Fruit fly (Drosophila melanogaster) whole organism, embryonic: ENCODE measurements around the gene CG18302.

Source experiments
- Adf1 ChIP-seq: fragments of 200-800 bp; sonication (Bioruptor generic); IDR thresholded peaks from 2 replicates; pipeline ENCODE4 v1.3.6; 2022; ENCODE audit warnings: missing biosample characterization, missing genetic modification characterization
- Aef1 ChIP-seq: fragments of 200-800 bp; sonication (Bioruptor generic); IDR thresholded peaks from 3 replicates; pipeline ENCODE4 v1.3.6; 2022; ENCODE audit warnings: missing biosample characterization, missing genetic modification characterization
- Antp ChIP-seq: fragments of 200-800 bp; sonication (Bioruptor generic); optimal IDR thresholded peaks from 3 replicates; lab custom pipeline; 2016; ENCODE audit warnings: missing biosample characterization, missing genetic modification characterization
- Atf6 ChIP-seq: fragments of 200-800 bp; sonication (Bioruptor generic); IDR thresholded peaks from 2 replicates; pipeline ENCODE4 v1.3.6; 2022; ENCODE audit warnings: missing biosample characterization, missing genetic modification characterization
- CG10366 ChIP-seq: fragments of 200-800 bp; sonication (Bioruptor generic); IDR thresholded peaks from 2 replicates; pipeline ENCODE4 v1.3.6; 2022; ENCODE audit warnings: missing biosample characterization, missing genetic modification characterization
- CG10565 ChIP-seq: fragments of 200-800 bp; sonication (Bioruptor generic); optimal IDR thresholded peaks from 3 replicates; lab custom pipeline; 2016; ENCODE audit warnings: missing biosample characterization, mild to moderate bottlenecking, missing genetic modification characterization
- CG10654 ChIP-seq: fragments of 200-800 bp; sonication (Bioruptor generic); optimal IDR thresholded peaks from 2 replicates; lab custom pipeline; 2016; ENCODE audit warnings: missing biosample characterization, missing genetic modification characterization
- CG11456 ChIP-seq: fragments of 200-800 bp; sonication (Bioruptor generic); IDR thresholded peaks from 3 replicates; pipeline ENCODE4 v1.3.6; 2022; ENCODE audit warnings: missing biosample characterization, missing genetic modification characterization
- CG11504 ChIP-seq: fragments of 200-800 bp; sonication (Bioruptor generic); optimal IDR thresholded peaks from 3 replicates; lab custom pipeline; 2019; ENCODE audit warnings: missing biosample characterization, mild to moderate bottlenecking, missing genetic modification characterization, moderate library complexity
- CG11560 ChIP-seq: fragments of 200-800 bp; sonication (Bioruptor generic); IDR thresholded peaks from 3 replicates; pipeline ENCODE4 v1.3.6; 2022; ENCODE audit warnings: missing biosample characterization, missing genetic modification characterization
- CG12391 ChIP-seq: fragments of 200-800 bp; sonication (Bioruptor generic); optimal IDR thresholded peaks from 3 replicates; lab custom pipeline; 2018; ENCODE audit warnings: missing biosample characterization, mild to moderate bottlenecking, missing genetic modification characterization, moderate library complexity
- CG13296 ChIP-seq: fragments of 200-800 bp; sonication (Bioruptor generic); optimal IDR thresholded peaks from 3 replicates; lab custom pipeline; 2018; ENCODE audit warnings: missing biosample characterization, mild to moderate bottlenecking, missing genetic modification characterization
- CG14050 ChIP-seq: fragments of 200-800 bp; sonication (Bioruptor generic); IDR thresholded peaks from 3 replicates; pipeline ENCODE4 v1.3.6; 2022; ENCODE audit warnings: missing biosample characterization, missing genetic modification characterization
- CG15011 ChIP-seq: fragments of 200-800 bp; sonication (Bioruptor generic); optimal IDR thresholded peaks from 3 replicates; lab custom pipeline; 2018; ENCODE audit warnings: missing biosample characterization, mild to moderate bottlenecking, missing genetic modification characterization
- CG15269 ChIP-seq: fragments of 200-800 bp; sonication (Bioruptor generic); optimal IDR thresholded peaks from 2 replicates; lab custom pipeline; 2018; ENCODE audit warnings: missing biosample characterization, mild to moderate bottlenecking, missing genetic modification characterization, moderate library complexity
- CG15479 ChIP-seq: fragments of 200-800 bp; sonication (Bioruptor generic); optimal IDR thresholded peaks from 3 replicates; lab custom pipeline; 2019; ENCODE audit warnings: missing biosample characterization, mild to moderate bottlenecking, missing genetic modification characterization, moderate library complexity
- CG17186 ChIP-seq: fragments of 200-800 bp; sonication (Bioruptor generic); optimal IDR thresholded peaks from 3 replicates; lab custom pipeline; 2017; ENCODE audit warnings: missing biosample characterization, missing genetic modification reagents, missing genetic modification characterization
- CG2129 ChIP-seq: fragments of 200-800 bp; sonication (Bioruptor generic); IDR thresholded peaks from 2 replicates; pipeline ENCODE4 v1.3.6; 2022; ENCODE audit warnings: missing biosample characterization, missing genetic modification characterization; ENCODE audit not compliant: partially characterized antibody
- CG31388 ChIP-seq: fragments of 200-800 bp; sonication (Bioruptor generic); optimal IDR thresholded peaks from 2 replicates; lab custom pipeline; 2016; ENCODE audit warnings: missing biosample characterization, missing genetic modification characterization
- CG31441 ChIP-seq: fragments of 200-800 bp; sonication (Bioruptor generic); IDR thresholded peaks from 2 replicates; pipeline ENCODE4 v1.3.6; 2022; ENCODE audit warnings: missing biosample characterization, missing genetic modification characterization
- CG32767 ChIP-seq: fragments of 200-800 bp; sonication (Bioruptor generic); IDR thresholded peaks from 2 replicates; pipeline ENCODE4 v1.3.6; 2022; ENCODE audit warnings: missing biosample characterization, missing genetic modification characterization
- CG34376 ChIP-seq: fragments of 200-800 bp; sonication (Bioruptor generic); optimal IDR thresholded peaks from 2 replicates; lab custom pipeline; 2018; ENCODE audit warnings: missing biosample characterization, mild to moderate bottlenecking, missing genetic modification characterization
- CG4424 ChIP-seq: fragments of 200-800 bp; sonication (Bioruptor generic); optimal IDR thresholded peaks from 3 replicates; lab custom pipeline; 2016; ENCODE audit warnings: missing biosample characterization, missing genetic modification characterization
- CG4854 ChIP-seq: fragments of 200-800 bp; sonication (Bioruptor generic); optimal IDR thresholded peaks from 2 replicates; lab custom pipeline; 2016; ENCODE audit warnings: missing biosample characterization, missing genetic modification characterization, inconsistent platforms
- CG9876 ChIP-seq: fragments of 200-800 bp; sonication (Bioruptor generic); optimal IDR thresholded peaks from 2 replicates; lab custom pipeline; 2016; ENCODE audit warnings: missing biosample characterization, missing genetic modification characterization
- CTCF ChIP-seq: fragments of 200-800 bp; sonication (Bioruptor generic); optimal IDR thresholded peaks from 2 replicates; lab custom pipeline; 2017; ENCODE audit warnings: missing biosample characterization, mild to moderate bottlenecking, missing genetic modification characterization, moderate library complexity
- Camta ChIP-seq: fragments of 200-800 bp; sonication (Bioruptor generic); optimal IDR thresholded peaks from 2 replicates; lab custom pipeline; 2016; ENCODE audit warnings: missing biosample characterization, missing genetic modification characterization
- Chrac-16 ChIP-seq: fragments of 200-800 bp; sonication (Bioruptor generic); optimal IDR thresholded peaks from 3 replicates; lab custom pipeline; 2016; ENCODE audit warnings: missing biosample characterization, missing genetic modification characterization
- Fer1 ChIP-seq: fragments of 200-800 bp; sonication (Bioruptor generic); optimal IDR thresholded peaks from 2 replicates; lab custom pipeline; 2017; ENCODE audit warnings: missing biosample characterization, mild to moderate bottlenecking, missing genetic modification characterization
- HLHmδ ChIP-seq: fragments of 200-800 bp; sonication (Bioruptor generic); optimal IDR thresholded peaks from 2 replicates; lab custom pipeline; 2018; ENCODE audit warnings: missing biosample characterization, mild to moderate bottlenecking, missing genetic modification characterization, moderate library complexity
- MESR4 ChIP-seq: fragments of 200-800 bp; sonication (Bioruptor generic); optimal IDR thresholded peaks from 2 replicates; lab custom pipeline; 2018; ENCODE audit warnings: missing biosample characterization, mild to moderate bottlenecking, missing genetic modification characterization, moderate library complexity
- Myb ChIP-seq: fragments of 200-800 bp; sonication (Bioruptor generic); optimal IDR thresholded peaks from 2 replicates; lab custom pipeline; 2016; ENCODE audit warnings: missing biosample characterization, missing genetic modification characterization
- NC2β ChIP-seq: fragments of 200-800 bp; sonication (Bioruptor generic); optimal IDR thresholded peaks from 2 replicates; lab custom pipeline; 2016; ENCODE audit warnings: missing biosample characterization, missing genetic modification characterization
- Oaz ChIP-seq: fragments of 200-800 bp; sonication (Bioruptor generic); IDR thresholded peaks from 2 replicates; pipeline ENCODE4 v1.3.6; 2022; ENCODE audit warnings: missing biosample characterization, missing genetic modification characterization
- Oli ChIP-seq: fragments of 200-800 bp; sonication (Bioruptor generic); optimal IDR thresholded peaks from 2 replicates; lab custom pipeline; 2018; ENCODE audit warnings: missing biosample characterization, mild to moderate bottlenecking, missing genetic modification characterization, moderate library complexity
- Opbp ChIP-seq: fragments of 200-800 bp; sonication (Bioruptor generic); IDR thresholded peaks from 3 replicates; pipeline ENCODE4 v1.3.6; 2022; ENCODE audit warnings: missing biosample characterization, missing genetic modification characterization; ENCODE audit not compliant: partially characterized antibody
- Trl ChIP-seq, 3 experiments: fragments of >200 bp in 2 of 3; fragments of 200-800 bp in 1 of 3; sonication (Bioruptor generic) in 1 of 3; optimal IDR thresholded peaks; 2 replicates in 1 of 3; 3 replicates in 2 of 3; lab custom pipeline; 2016 to 2017; ENCODE audit warnings: missing biosample characterization in 1 of 3, missing genetic modification characterization in 1 of 3
- Xrp1 ChIP-seq: fragments of 200-800 bp; sonication (Bioruptor generic); IDR thresholded peaks from 2 replicates; pipeline ENCODE4 v1.3.6; 2022; ENCODE audit warnings: missing biosample characterization, missing genetic modification characterization
- dimm ChIP-seq: fragments of 200-800 bp; sonication (Bioruptor generic); IDR thresholded peaks from 2 replicates; pipeline ENCODE4 v1.3.6; 2022; ENCODE audit warnings: missing biosample characterization, missing genetic modification characterization
- eyg ChIP-seq: fragments of 200-800 bp; sonication (Bioruptor generic); optimal IDR thresholded peaks from 3 replicates; lab custom pipeline; 2016; ENCODE audit warnings: missing biosample characterization, missing genetic modification characterization
- gcm ChIP-seq: fragments of 200-800 bp; sonication (Bioruptor generic); optimal IDR thresholded peaks from 2 replicates; lab custom pipeline; 2019; ENCODE audit warnings: missing biosample characterization, mild to moderate bottlenecking, missing genetic modification characterization, moderate library complexity
- pho ChIP-seq: fragments of 200-800 bp; sonication (Bioruptor generic); optimal IDR thresholded peaks from 2 replicates; lab custom pipeline; 2016; ENCODE audit warnings: missing biosample characterization, missing genetic modification characterization
- prd ChIP-seq, 3 experiments: fragments of >200 bp in 2 of 3; fragments of 200-800 bp in 1 of 3; sonication (Bioruptor generic) in 1 of 3; optimal IDR thresholded peaks in 2 of 3; IDR thresholded peaks in 1 of 3; 2 replicates in 2 of 3; 3 replicates in 1 of 3; pipeline versions ENCODE4 v1.3.6 to Lab custom; 2017 to 2022; ENCODE audit warnings: missing biosample characterization in 1 of 3, missing genetic modification characterization in 1 of 3
- pum ChIP-seq: fragments of 200-800 bp; sonication (Bioruptor generic); optimal IDR thresholded peaks from 2 replicates; lab custom pipeline; 2016; ENCODE audit warnings: missing biosample characterization, missing genetic modification characterization
- row ChIP-seq: fragments of 200-800 bp; sonication (Bioruptor generic); IDR thresholded peaks from 3 replicates; pipeline ENCODE4 v1.3.6; 2022; ENCODE audit warnings: missing biosample characterization, missing genetic modification characterization
- sisA ChIP-seq: fragments of 200-800 bp; sonication (Bioruptor generic); IDR thresholded peaks from 2 replicates; pipeline ENCODE4 v1.3.6; 2022; ENCODE audit warnings: missing biosample characterization, missing genetic modification characterization
- stc ChIP-seq: fragments of 200-800 bp; sonication (Bioruptor generic); IDR thresholded peaks from 2 replicates; pipeline ENCODE4 v1.3.6; 2022; ENCODE audit warnings: missing biosample characterization, missing genetic modification characterization
- sug ChIP-seq: fragments of 200-800 bp; optimal IDR thresholded peaks from 2 replicates; lab custom pipeline; 2019; ENCODE audit warnings: missing biosample characterization, mild to moderate bottlenecking, missing genetic modification characterization, moderate library complexity
- ttk ChIP-seq: fragments of 200-800 bp; sonication (Bioruptor generic); IDR thresholded peaks from 2 replicates; pipeline ENCODE4 v2.1.2; 2022; ENCODE audit warnings: missing biosample characterization, missing genetic modification characterization
- usp ChIP-seq: fragments of >200 bp; optimal IDR thresholded peaks from 2 replicates; lab custom pipeline; 2017; ENCODE audit warnings: missing biosample characterization, missing genetic modification characterization

The CG18302 gene

dm6 chr2L:10516470-10517048, 17.6 kb upstream of the CG18302 start (continued):
- TF ChIP-seq eyg (GFP tag; lab: Kevin White, UChicago): no peak
- TF ChIP-seq CG32767 (GFP tag; lab: Robert Waterston, UW): peak; percentile 35
- no peak for TF ChIP-seq HLHmδ (GFP tag; lab: Kevin White, UChicago)
- TF ChIP-seq row (GFP tag; lab: Robert Waterston, UW): peak; percentile 56; the same call in 2 of the 3 replicates
- peak; percentile 27 for TF ChIP-seq CG9876 (GFP tag; lab: Kevin White, UChicago)
- TF ChIP-seq pho: peak; percentile 49
- TF ChIP-seq prd (optimal IDR thresholded peaks at IDR 0.05; lab: Kevin White, UChicago): no peak
- TF ChIP-seq prd (GFP tag; IDR thresholded peaks at IDR 0.05; lab: Robert Waterston, UW): peak; percentile 27; the same call in 1 of the 3 replicates
- TF ChIP-seq Opbp: peak; percentile 60; the same call in 2 of the 3 replicates
- peak; percentile 44 for TF ChIP-seq Camta (GFP tag; lab: Kevin White, UChicago)
- TF ChIP-seq CG4854 (GFP tag; lab: Kevin White, UChicago): peak; percentile 8
- peak; percentile 48 for TF ChIP-seq Antp (GFP tag; lab: Kevin White, UChicago)
- TF ChIP-seq CTCF (GFP tag; lab: Kevin White, UChicago): peak; percentile 40
- TF ChIP-seq CG15479 (GFP tag; lab: Kevin White, UChicago): peak; percentile 6
- TF ChIP-seq dimm: no peak
- TF ChIP-seq CG2129 (GFP tag; lab: Robert Waterston, UW): no peak
- peak; percentile 19; the same call in 2 of the 3 replicates for TF ChIP-seq CG14050
- TF ChIP-seq CG10565 (GFP tag; lab: Kevin White, UChicago): no peak
- peak; percentile 71; the same call in 1 of the 2 replicates for TF ChIP-seq Atf6 (GFP tag; lab: Robert Waterston, UW)
- TF ChIP-seq CG34376: peak; percentile 21
- TF ChIP-seq Aef1 (GFP tag; lab: Robert Waterston, UW): 0 out of 3 replicates have a peak, but pooled peaks have one; percentile 9
- TF ChIP-seq CG11456 (GFP tag; lab: Robert Waterston, UW): peak; percentile 63; the same call in 1 of the 3 replicates
- no peak for TF ChIP-seq ttk (GFP tag; lab: Robert Waterston, UW)
- peak; percentile 30; the same call in 1 of the 2 replicates for TF ChIP-seq CG10366 (GFP tag; lab: Robert Waterston, UW)
- TF ChIP-seq CG17186 (GFP tag; lab: Kevin White, UChicago): peak; percentile 19
- TF ChIP-seq NC2β (GFP tag; lab: Kevin White, UChicago): peak; percentile 1
- TF ChIP-seq Trl (optimal IDR thresholded peaks at IDR 0.05; lab: Kevin White, UChicago): no peak
- peak; percentile 20 for TF ChIP-seq Trl (GFP tag; optimal IDR thresholded peaks at IDR 0.05; lab: Kevin White, UChicago)
- peak; percentile 31 for TF ChIP-seq CG11504
- peak; percentile 27 for TF ChIP-seq CG12391 (tag; lab: Kevin White, UChicago)
- peak; percentile 31; the same call in 1 of the 2 replicates for TF ChIP-seq Oaz (GFP tag; lab: Robert Waterston, UW)
- TF ChIP-seq pum (GFP tag; lab: Kevin White, UChicago): peak; percentile 8
- TF ChIP-seq CG15011 (GFP tag; lab: Kevin White, UChicago): no peak
- peak; percentile 7 for TF ChIP-seq CG31388
- TF ChIP-seq sug (tag; lab: Kevin White, UChicago): peak; percentile 68
- peak; percentile 22 for TF ChIP-seq MESR4 (GFP tag; lab: Kevin White, UChicago)
- TF ChIP-seq CG15269 (tag; lab: Kevin White, UChicago): peak; percentile 26
- 0 out of 3 replicates have a peak, but pooled peaks have one; percentile 54 for TF ChIP-seq CG11560 (tag; lab: Robert Waterston, UW)
- peak; percentile 49 for TF ChIP-seq CG4424 (GFP tag; lab: Kevin White, UChicago)
- peak; percentile 6 for TF ChIP-seq gcm (GFP tag; lab: Kevin White, UChicago)
- peak; percentile 33 for TF ChIP-seq CG13296 (GFP tag; lab: Kevin White, UChicago)
- peak; percentile 44 for TF ChIP-seq sisA (GFP tag; lab: Robert Waterston, UW)
- peak; percentile 71 for TF ChIP-seq Fer1 (GFP tag; lab: Kevin White, UChicago)
- no peak for TF ChIP-seq stc
- TF ChIP-seq usp: no peak
- TF ChIP-seq Oli (tag; lab: Kevin White, UChicago): peak; percentile 34
- peak; percentile 93 for TF ChIP-seq Adf1 (GFP tag; lab: Robert Waterston, UW)
- TF ChIP-seq Myb: peak; percentile 96
- no peak for TF ChIP-seq CG10654 (GFP tag; lab: Kevin White, UChicago)
- TF ChIP-seq Chrac-16 (GFP tag; lab: Kevin White, UChicago): no peak
- TF ChIP-seq Xrp1 (GFP tag; lab: Robert Waterston, UW): 0 out of 2 replicates have a peak, but pooled peaks have one; percentile 16
- peak; percentile 47 for TF ChIP-seq CG31441 (GFP tag; lab: Robert Waterston, UW)
